Worm (Caenorhabditis elegans): ENCODE measurements around the gene F43G6.4.
A peak's percentile ranks its signal among the peaks of the same experiment; 100 is the strongest.

F43G6.4 gene

DNA sequence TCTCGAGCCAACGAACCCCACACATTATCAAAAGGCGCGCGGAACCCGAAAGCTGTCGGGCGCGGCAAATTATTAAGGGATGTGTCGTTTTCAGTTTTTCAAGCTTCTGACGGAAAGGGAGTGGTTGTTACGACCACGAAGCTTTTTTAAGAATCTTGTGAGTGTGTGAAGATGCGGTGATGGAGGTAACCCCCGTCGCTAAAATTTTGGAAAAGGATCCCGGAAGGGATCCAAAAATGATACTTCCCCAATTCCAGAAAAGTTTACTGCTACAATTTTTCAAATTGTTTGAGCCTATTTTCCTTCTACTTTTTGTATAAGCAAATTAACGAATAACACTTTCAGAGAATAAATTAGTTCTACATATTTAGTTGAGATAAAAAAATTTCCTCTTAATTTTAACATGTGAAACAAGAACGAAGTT, 33.9 kb upstream of the F43G6.4 start:
- peak; percentile 98 for TF ChIP-seq ama-1 (optimal IDR thresholded peaks at IDR 0.05)
- peak in 2 of 3 experiments; percentile 39 to 58 for TF ChIP-seq dpl-1 (GFP tag; optimal IDR thresholded peaks at IDR 0.05)
- TF ChIP-seq egl-13 (tag; optimal IDR thresholded peaks at IDR 0.05) = peak; percentile 47
- TF ChIP-seq irx-1 (tag; optimal IDR thresholded peaks at IDR 0.05) = no peak
- no peak for TF ChIP-seq C16A3.4 (tag; optimal IDR thresholded peaks at IDR 0.05)
- peak in 1 of 2 experiments; percentile 86 for TF ChIP-seq lsy-2 (tag; optimal IDR thresholded peaks at IDR 0.05)
- no peak for TF ChIP-seq unc-130 (tag; optimal IDR thresholded peaks at IDR 0.05)
- no peak for TF ChIP-seq F16B12.6 (tag; optimal IDR thresholded peaks at IDR 0.05)
- TF ChIP-seq elt-3 (tag; optimal IDR thresholded peaks at IDR 0.05) = peak in 1 of 6 experiments; percentile 73
- peak; percentile 84 for TF ChIP-seq mab-9 (GFP tag; IDR thresholded peaks at IDR 0.05)
- no peak for TF ChIP-seq ceh-90 (tag; optimal IDR thresholded peaks at IDR 0.05)
- TF ChIP-seq swsn-7 (tag; optimal IDR thresholded peaks at IDR 0.05) = peak; percentile 35
- no peak for TF ChIP-seq hlh-4 (tag; optimal IDR thresholded peaks at IDR 0.05)
- TF ChIP-seq rnt-1 (tag; optimal IDR thresholded peaks at IDR 0.05) = peak; percentile 40
- no peak for TF ChIP-seq unc-62 (GFP tag; optimal IDR thresholded peaks at IDR 0.05)
- peak; percentile 100 for TF ChIP-seq aly-2 (tag; optimal IDR thresholded peaks at IDR 0.05)
- TF ChIP-seq ztf-11 (tag; optimal IDR thresholded peaks at IDR 0.05) = peak in 1 of 2 experiments; percentile 26
- no peak for TF ChIP-seq tbx-2 (tag; optimal IDR thresholded peaks at IDR 0.05)
- TF ChIP-seq nhr-237 (tag; optimal IDR thresholded peaks at IDR 0.05) = no peak
- TF ChIP-seq unc-86 (tag; optimal IDR thresholded peaks at IDR 0.05) = peak; percentile 50
- TF ChIP-seq elt-2 (tag; optimal IDR thresholded peaks at IDR 0.05) = no peak
- no peak for TF ChIP-seq isw-1 (GFP tag; IDR thresholded peaks at IDR 0.05)
- peak; percentile 40 for TF ChIP-seq nhr-19 (GFP tag; conservative IDR thresholded peaks at IDR 0.05)
- no peak for TF ChIP-seq aha-1 (tag; optimal IDR thresholded peaks at IDR 0.05)
- no peak for TF ChIP-seq hlh-17 (GFP tag; optimal IDR thresholded peaks at IDR 0.05; ENCODE audit: borderline replicate concordance)
- no peak for TF ChIP-seq alr-1 (tag; optimal IDR thresholded peaks at IDR 0.05; ENCODE audit: borderline replicate concordance)
- TF ChIP-seq ztf-4 (tag; optimal IDR thresholded peaks at IDR 0.05) = peak; percentile 81
- no peak for TF ChIP-seq unc-98 (GFP tag; IDR thresholded peaks at IDR 0.05)
- peak; percentile 14 for TF ChIP-seq xbp-1 (tag; optimal IDR thresholded peaks at IDR 0.05)
- TF ChIP-seq mef-2 (tag; optimal IDR thresholded peaks at IDR 0.05) = peak; percentile 46
- peak; percentile 55 for TF ChIP-seq snpc-4 (tag; optimal IDR thresholded peaks at IDR 0.05)
- TF ChIP-seq mdl-1 (tag; optimal IDR thresholded peaks at IDR 0.05) = peak in 1 of 2 experiments; percentile 4
- TF ChIP-seq skn-1 (tag; optimal IDR thresholded peaks at IDR 0.05) = peak; percentile 91
- TF ChIP-seq nhr-71 (tag; optimal IDR thresholded peaks at IDR 0.05) = peak; percentile 81
- TF ChIP-seq ets-5 (GFP tag; IDR thresholded peaks at IDR 0.05) = no peak
- TF ChIP-seq C34B4.2 (tag; optimal IDR thresholded peaks at IDR 0.05) = no peak
- TF ChIP-seq nhr-47 (tag; optimal IDR thresholded peaks at IDR 0.05) = peak; percentile 10
- TF ChIP-seq fkh-8 (tag; optimal IDR thresholded peaks at IDR 0.05) = peak; percentile 82
- TF ChIP-seq dsc-1 (tag; optimal IDR thresholded peaks at IDR 0.05) = peak; percentile 33
- TF ChIP-seq efl-1 (optimal IDR thresholded peaks at IDR 0.05) = no peak
- peak in 1 of 2 experiments; percentile 20 for TF ChIP-seq efl-1 (GFP tag; optimal IDR thresholded peaks at IDR 0.05 in 1 of 2)
- no peak for TF ChIP-seq nhr-76 (tag; optimal IDR thresholded peaks at IDR 0.05)
- TF ChIP-seq nhr-90 (tag; optimal IDR thresholded peaks at IDR 0.05; ENCODE audit: poor library complexity) = peak; percentile 3
- peak; percentile 22 for TF ChIP-seq pax-3 (tag; optimal IDR thresholded peaks at IDR 0.05)
- peak; percentile 77 for TF ChIP-seq nhr-85 (tag)
- peak; percentile 66 for TF ChIP-seq snu-23 (GFP tag; optimal IDR thresholded peaks at IDR 0.05)
- no peak for TF ChIP-seq ceh-63 (GFP tag; optimal IDR thresholded peaks at IDR 0.05)
- TF ChIP-seq hpl-2 (GFP tag; optimal IDR thresholded peaks at IDR 0.05) = no peak
- TF ChIP-seq lin-13 (GFP tag; optimal IDR thresholded peaks at IDR 0.05) = peak; percentile 28
- TF ChIP-seq lin-15B (tag; optimal IDR thresholded peaks at IDR 0.05) = no peak
- TF ChIP-seq lin-35 (GFP tag; optimal IDR thresholded peaks at IDR 0.05) = peak; percentile 31 to 47
- TF ChIP-seq nhr-20 (tag; optimal IDR thresholded peaks at IDR 0.05) = peak; percentile 44
- TF ChIP-seq pqm-1 (tag; optimal IDR thresholded peaks at IDR 0.05) = no peak
- peak; percentile 98 for TF ChIP-seq mep-1 (tag; optimal IDR thresholded peaks at IDR 0.05)

All from whole organism, L1 larva.